Fruit fly (Drosophila melanogaster) whole organism, adult: ENCODE data around the gene Cyp28d2.

Experiments used
- CG11617 ChIP-seq: fragments of 200-800 bp; sonication (Bioruptor generic); optimal IDR thresholded peaks from 2 replicates; lab custom pipeline; 2017; ENCODE audit warnings: mild to moderate bottlenecking, missing biosample characterization, missing genetic modification reagents, missing genetic modification characterization
- CG12768 ChIP-seq: fragments of 200-800 bp; sonication (Bioruptor generic); optimal IDR thresholded peaks from 2 replicates; lab custom pipeline; 2017; ENCODE audit warnings: missing biosample characterization, missing genetic modification characterization, mild to moderate bottlenecking, moderate library complexity, missing genetic modification reagents
- CG14711 ChIP-seq: fragments of 200-800 bp; sonication (Bioruptor generic); optimal IDR thresholded peaks from 2 replicates; lab custom pipeline; 2018; ENCODE audit warnings: missing biosample characterization, mild to moderate bottlenecking, missing genetic modification characterization, moderate library complexity
- CG1620 ChIP-seq: fragments of 200-800 bp; sonication (Bioruptor generic); optimal IDR thresholded peaks from 2 replicates; lab custom pipeline; 2016; ENCODE audit warnings: missing biosample characterization, missing genetic modification characterization
- CG33017 ChIP-seq: fragments of 200-800 bp; sonication (Bioruptor generic); optimal IDR thresholded peaks from 2 replicates; lab custom pipeline; 2018; ENCODE audit warnings: missing biosample characterization, mild to moderate bottlenecking, missing genetic modification characterization, moderate library complexity
- CG5204 ChIP-seq: fragments of 200-800 bp; sonication (Bioruptor generic); optimal IDR thresholded peaks from 2 replicates; lab custom pipeline; 2016; ENCODE audit warnings: missing biosample characterization, missing genetic modification characterization
- CG7045 ChIP-seq: fragments of 200-800 bp; sonication (Bioruptor generic); optimal IDR thresholded peaks from 2 replicates; lab custom pipeline; 2017; ENCODE audit warnings: missing biosample characterization, mild to moderate bottlenecking, missing genetic modification characterization
- CG7101 ChIP-seq: fragments of 200-800 bp; sonication (Bioruptor generic); optimal IDR thresholded peaks from 2 replicates; lab custom pipeline; 2018; ENCODE audit warnings: missing biosample characterization, mild to moderate bottlenecking, missing genetic modification characterization, moderate library complexity
- Clk ChIP-seq: fragments of 200-800 bp; sonication (Bioruptor generic); optimal IDR thresholded peaks from 2 replicates; lab custom pipeline; 2017; ENCODE audit warnings: missing biosample characterization, missing genetic modification characterization
- Crg-1 ChIP-seq: fragments of 200-800 bp; sonication (Bioruptor generic); optimal IDR thresholded peaks from 2 replicates; lab custom pipeline; 2016; ENCODE audit warnings: missing biosample characterization, missing genetic modification characterization
- Hr96 ChIP-seq: fragments of 200-800 bp; sonication (Bioruptor generic); optimal IDR thresholded peaks from 2 replicates; lab custom pipeline; 2016; ENCODE audit warnings: missing biosample characterization, missing genetic modification characterization
- Mnt ChIP-seq: fragments of 200-800 bp; sonication (Bioruptor generic); optimal IDR thresholded peaks from 2 replicates; lab custom pipeline; 2016; ENCODE audit warnings: missing biosample characterization, mild to moderate bottlenecking, missing genetic modification characterization
- bab1 ChIP-seq: fragments of 200-800 bp; sonication (Bioruptor generic); optimal IDR thresholded peaks from 3 replicates; lab custom pipeline; 2019; ENCODE audit warnings: missing biosample characterization, mild to moderate bottlenecking, missing genetic modification characterization, moderate library complexity
- cic ChIP-seq: fragments of 200-800 bp; sonication (Bioruptor generic); optimal IDR thresholded peaks from 2 replicates; lab custom pipeline; 2017; ENCODE audit warnings: missing biosample characterization, mild to moderate bottlenecking, missing genetic modification characterization, moderate library complexity
- cnc ChIP-seq, 2 experiments: fragments of >200 bp; optimal IDR thresholded peaks; 2 replicates each; lab custom pipeline; 2017
- kay ChIP-seq: fragments of 200-800 bp; sonication (Bioruptor generic); peaks from one replicate; lab custom pipeline; 2016; ENCODE audit warnings: missing biosample characterization, missing genetic modification characterization, borderline replicate concordance
- ovo ChIP-seq: fragments of 200-800 bp; sonication (Bioruptor generic); optimal IDR thresholded peaks from 2 replicates; lab custom pipeline; 2016; ENCODE audit warnings: missing biosample characterization, missing genetic modification characterization
- pad ChIP-seq: fragments of 200-800 bp; sonication (Bioruptor generic); optimal IDR thresholded peaks from 3 replicates; lab custom pipeline; 2017; ENCODE audit warnings: missing biosample characterization, missing genetic modification characterization, mild to moderate bottlenecking, moderate library complexity, missing genetic modification reagents
- tj ChIP-seq: fragments of 200-800 bp; sonication (Bioruptor generic); optimal IDR thresholded peaks from 3 replicates; lab custom pipeline; 2017; ENCODE audit warnings: missing biosample characterization, mild to moderate bottlenecking, missing genetic modification characterization, moderate library complexity
- toe ChIP-seq: fragments of 200-800 bp; sonication (Bioruptor generic); optimal IDR thresholded peaks from 2 replicates; lab custom pipeline; 2016; ENCODE audit warnings: missing biosample characterization, missing genetic modification characterization

Cyp28d2 gene

DNA sequence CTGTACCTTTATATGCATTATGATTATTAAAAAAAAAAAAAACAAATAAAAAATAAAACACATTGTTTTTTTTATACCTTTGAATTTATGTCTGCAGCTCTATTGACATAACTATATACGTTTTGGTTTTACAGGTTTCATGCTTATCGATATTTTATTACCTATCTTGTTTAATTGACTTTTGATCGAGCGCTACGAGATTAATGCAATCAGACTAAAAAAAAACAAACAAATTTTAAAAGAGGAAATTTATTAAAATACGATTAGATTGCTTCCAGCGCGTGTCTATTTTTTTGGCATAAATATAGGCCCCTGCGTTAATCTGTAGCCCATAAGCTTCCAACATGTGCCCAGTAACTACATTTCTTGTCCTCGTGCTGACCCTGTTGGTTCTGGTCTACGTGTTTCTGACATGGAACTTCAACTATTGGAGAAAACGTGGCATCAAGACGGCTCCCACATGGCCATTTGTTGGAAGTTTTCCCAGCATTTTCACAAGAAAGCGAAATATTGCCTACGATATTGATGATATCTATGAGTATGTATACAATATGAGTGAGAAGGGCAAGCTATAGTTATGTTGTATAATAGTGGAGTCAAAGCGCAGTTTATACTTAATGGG, at the start of gene Cyp28d2:
Cyp28d2 (plus strand) TSS at position 304 of the 622 bp plus-strand sequence.
- TF ChIP-seq ovo (no peak), pad (GFP tag; lab: Kevin White, UChicago) (no peak), CG14711 (tag; lab: Kevin White, UChicago) (no peak), Clk (no peak), kay (GFP tag; lab: Kevin White, UChicago) (no peak), tj (GFP tag; lab: Kevin White, UChicago) (no peak), CG7101 (tag; lab: Kevin White, UChicago) (no peak), Hr96 (GFP tag; lab: Kevin White, UChicago) (no peak), Crg-1 (GFP tag; lab: Kevin White, UChicago) (no peak), Mnt (no peak), toe (GFP tag; lab: Kevin White, UChicago) (no peak), cnc (optimal IDR thresholded peaks at IDR 0.05; lab: Kevin White, UChicago) (no peak), CG1620 (no peak), cic (GFP tag; lab: Kevin White, UChicago) (no peak), CG5204 (GFP tag; lab: Kevin White, UChicago) (no peak), CG7045 (GFP tag; lab: Kevin White, UChicago) (no peak), CG12768 (GFP tag; lab: Kevin White, UChicago) (no peak)

DNA sequence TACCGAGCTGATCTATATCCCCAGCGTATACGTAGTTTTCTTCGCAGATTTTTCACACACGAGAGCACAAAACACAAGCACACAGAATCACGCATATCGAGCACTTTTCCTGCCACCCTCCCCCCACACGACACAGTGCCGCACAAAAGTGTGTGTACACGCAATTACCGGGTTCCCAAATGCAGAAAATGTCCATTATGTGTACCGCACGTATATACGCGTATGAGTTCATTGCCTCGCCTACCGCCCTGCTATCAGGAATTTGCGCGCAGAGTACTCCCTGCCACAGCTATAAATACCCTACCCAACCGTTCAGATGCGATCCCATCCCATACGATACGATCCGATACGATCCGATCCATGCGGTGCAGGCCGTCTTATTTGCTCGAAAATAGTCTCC, 20.5 kb upstream of the Cyp28d2 start:
- TF ChIP-seq Hr96 (GFP tag; lab: Kevin White, UChicago) (no peak), CG12768 (GFP tag; lab: Kevin White, UChicago) (no peak), CG5204 (GFP tag; lab: Kevin White, UChicago) (no peak), CG1620 (no peak), CG7101 (tag; lab: Kevin White, UChicago) (no peak)

DNA sequence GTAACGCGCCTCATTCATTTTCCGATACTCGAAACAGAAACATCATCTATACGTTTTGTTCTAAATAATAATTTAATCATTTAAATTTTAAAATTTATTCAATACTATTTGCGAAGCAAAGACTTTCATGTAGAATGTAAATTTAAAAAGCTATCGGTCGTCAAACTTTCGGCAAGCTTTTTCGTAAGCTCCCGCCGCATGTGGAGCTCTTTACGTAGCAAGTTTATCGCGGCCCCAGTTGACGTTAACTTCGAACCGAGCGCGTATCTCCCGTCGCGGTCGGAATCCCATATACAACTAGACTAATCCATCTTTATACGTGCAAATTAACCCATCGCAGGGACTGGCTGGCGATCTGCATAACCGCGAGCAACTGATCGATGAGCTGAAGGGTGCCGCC, 11.4 kb upstream of the Cyp28d2 start:
- TF ChIP-seq CG11617 (GFP tag; lab: Kevin White, UChicago) (no peak), tj (GFP tag; lab: Kevin White, UChicago) (no peak), CG7101 (tag; lab: Kevin White, UChicago) (no peak), CG7045 (GFP tag; lab: Kevin White, UChicago) (no peak), cnc (optimal IDR thresholded peaks at IDR 0.05; lab: Kevin White, UChicago) (no peak), Mnt (no peak), CG12768 (GFP tag; lab: Kevin White, UChicago) (no peak), pad (GFP tag; lab: Kevin White, UChicago) (no peak), CG14711 (tag; lab: Kevin White, UChicago) (no peak), toe (GFP tag; lab: Kevin White, UChicago) (no peak), CG1620 (no peak), cic (GFP tag; lab: Kevin White, UChicago) (no peak), kay (GFP tag; lab: Kevin White, UChicago) (no peak), ovo (no peak), Crg-1 (GFP tag; lab: Kevin White, UChicago) (no peak), Hr96 (GFP tag; lab: Kevin White, UChicago) (no peak), CG5204 (GFP tag; lab: Kevin White, UChicago) (no peak), CG33017 (tag; lab: Kevin White, UChicago) (no peak)

DNA sequence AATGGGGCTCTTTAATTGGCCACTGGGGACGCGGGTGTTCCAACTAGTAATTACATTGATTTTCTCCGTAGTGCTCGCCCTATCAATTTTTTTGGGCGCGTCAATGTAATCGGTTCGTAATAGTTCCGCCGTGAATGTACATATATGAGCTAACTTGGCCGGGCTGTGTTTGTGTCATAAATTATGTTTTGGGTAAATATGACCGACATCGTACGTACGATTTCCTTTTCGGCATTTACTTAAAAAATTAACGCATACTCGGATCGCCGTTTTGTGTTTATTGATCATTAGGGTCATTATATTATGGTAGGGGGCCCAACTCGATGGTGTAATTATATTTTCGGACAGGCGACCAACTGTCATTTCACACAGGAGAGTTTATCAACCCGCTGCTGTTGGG, 10.4 kb upstream of the Cyp28d2 start:
- TF ChIP-seq cnc (optimal IDR thresholded peaks at IDR 0.05; lab: Kevin White, UChicago) (no peak), cic (GFP tag; lab: Kevin White, UChicago) (no peak), Crg-1 (GFP tag; lab: Kevin White, UChicago) (no peak), tj (GFP tag; lab: Kevin White, UChicago) (no peak), CG11617 (GFP tag; lab: Kevin White, UChicago) (no peak), bab1 (GFP tag; lab: Kevin White, UChicago) (no peak), CG5204 (GFP tag; lab: Kevin White, UChicago) (no peak), Mnt (no peak), kay (GFP tag; lab: Kevin White, UChicago) (no peak), CG1620 (no peak)

DNA sequence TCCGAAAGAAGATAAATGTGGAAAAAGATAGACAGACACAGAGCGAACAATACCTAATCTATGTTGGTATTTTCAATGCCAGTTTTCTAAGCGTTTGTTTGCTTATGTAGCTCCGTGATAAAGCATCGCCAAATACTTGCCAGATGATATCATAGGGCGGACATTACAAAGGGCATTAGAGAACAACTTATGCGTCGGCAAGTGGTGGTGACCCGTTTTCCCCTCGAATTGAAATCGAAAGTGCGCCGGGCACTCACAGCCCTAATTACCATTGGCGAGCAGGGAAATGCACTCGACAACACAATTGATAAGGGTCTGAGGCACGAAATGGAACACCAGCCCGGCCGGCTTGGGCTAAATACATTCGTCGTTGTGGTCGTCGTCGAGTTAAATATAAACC, 9.9 kb upstream of the Cyp28d2 start:
- TF ChIP-seq tj (GFP tag; lab: Kevin White, UChicago), result no peak
- TF ChIP-seq CG5204 (GFP tag; lab: Kevin White, UChicago), result no peak
- TF ChIP-seq ovo, result no peak
- no peak for TF ChIP-seq CG11617 (GFP tag; lab: Kevin White, UChicago)
- TF ChIP-seq CG7101 (tag; lab: Kevin White, UChicago), result no peak
- no peak for TF ChIP-seq Mnt
- TF ChIP-seq Hr96 (GFP tag; lab: Kevin White, UChicago), result no peak
- no peak for TF ChIP-seq CG33017 (tag; lab: Kevin White, UChicago)
- TF ChIP-seq CG7045 (GFP tag; lab: Kevin White, UChicago), result no peak
- no peak for TF ChIP-seq toe (GFP tag; lab: Kevin White, UChicago)
- TF ChIP-seq cnc (optimal IDR thresholded peaks at IDR 0.05; lab: Kevin White, UChicago), result no peak
- no peak for TF ChIP-seq CG12768 (GFP tag; lab: Kevin White, UChicago)
- TF ChIP-seq Crg-1 (GFP tag; lab: Kevin White, UChicago), result no peak
- TF ChIP-seq Clk, result no peak
- no peak for TF ChIP-seq cic (GFP tag; lab: Kevin White, UChicago)
- no peak for TF ChIP-seq CG1620

DNA sequence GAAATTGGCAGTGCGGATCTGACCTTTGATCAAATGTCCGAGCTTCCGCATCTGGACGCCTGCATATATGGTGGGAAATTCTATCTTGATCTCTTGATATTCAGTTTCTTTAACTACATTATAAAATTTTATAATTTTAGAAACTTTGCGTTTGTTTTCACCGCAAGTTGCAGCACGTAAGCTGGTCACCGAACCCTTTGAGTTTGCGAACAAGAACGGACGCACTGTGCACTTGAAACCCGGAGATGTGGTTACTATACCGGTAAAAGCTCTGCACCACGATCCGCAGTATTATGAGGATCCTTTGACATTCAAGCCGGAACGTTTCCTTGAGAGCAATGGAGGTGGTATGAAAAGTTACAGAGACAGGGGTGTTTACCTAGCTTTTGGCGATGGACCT, 1.5 kb downstream of the Cyp28d2 start:
- TF ChIP-seq Mnt, result no peak
- TF ChIP-seq cnc (optimal IDR thresholded peaks at IDR 0.05; lab: Kevin White, UChicago), result no peak
- no peak for TF ChIP-seq ovo
- no peak for TF ChIP-seq kay (GFP tag; lab: Kevin White, UChicago)
- no peak for TF ChIP-seq Clk
- no peak for TF ChIP-seq CG11617 (GFP tag; lab: Kevin White, UChicago)
- no peak for TF ChIP-seq cic (GFP tag; lab: Kevin White, UChicago)
- TF ChIP-seq CG14711 (tag; lab: Kevin White, UChicago), result no peak
- TF ChIP-seq CG12768 (GFP tag; lab: Kevin White, UChicago), result no peak
- TF ChIP-seq toe (GFP tag; lab: Kevin White, UChicago), result no peak
- TF ChIP-seq Hr96 (GFP tag; lab: Kevin White, UChicago), result no peak
- no peak for TF ChIP-seq CG7045 (GFP tag; lab: Kevin White, UChicago)
